Worm (Caenorhabditis elegans) whole organism, L4 larva: ENCODE results near the gene F29C4.4.

Experiments used
- D1046.2 ChIP-seq: fragments of 200-800 bp; sonication (Bioruptor generic); IDR thresholded peaks from 2 replicates; pipeline ENCODE4 v1.3.6; 2022; ENCODE audit warnings: missing genetic modification characterization, missing compliant biosample characterization
- F10B5.3 ChIP-seq: sonication (generic microtip); optimal IDR thresholded peaks from 2 replicates; lab custom pipeline; 2016; ENCODE audit warnings: mild to moderate bottlenecking, missing genetic modification characterization, missing compliant biosample characterization
- F26F4.8 ChIP-seq: fragments of 200-800 bp; sonication (Bioruptor generic); conservative IDR thresholded peaks from 2 replicates; pipeline ENCODE4 v1.3.6; 2022; ENCODE audit warnings: missing genetic modification characterization, missing compliant biosample characterization
- F37D6.2 ChIP-seq: sonication (generic microtip); optimal IDR thresholded peaks from 2 replicates; lab custom pipeline; 2016; ENCODE audit warnings: mild to moderate bottlenecking, missing genetic modification characterization, missing compliant biosample characterization
- F44E2.7 ChIP-seq: fragments of 200-800 bp; sonication (Bioruptor generic); IDR thresholded peaks from 2 replicates; pipeline ENCODE4 v2.1.2; 2022; ENCODE audit warnings: missing genetic modification characterization, missing compliant biosample characterization
- R02D3.7 ChIP-seq: fragments of 150-350 bp; sonication (generic microtip); optimal IDR thresholded peaks from 3 replicates; lab custom pipeline; 2014; ENCODE audit warnings: missing biosample characterization, missing genetic modification characterization
- T20F7.1 ChIP-seq: fragments of 200-800 bp; sonication (Bioruptor generic); optimal IDR thresholded peaks from 2 replicates; lab custom pipeline; 2018; ENCODE audit warnings: mild to moderate bottlenecking, missing genetic modification characterization, missing compliant biosample characterization
- T26A8.4 ChIP-seq: fragments of 200-800 bp; sonication (Bioruptor generic); IDR thresholded peaks from 2 replicates; pipeline ENCODE4 v1.3.6; 2022; ENCODE audit warnings: missing genetic modification characterization, missing compliant biosample characterization
- Y105C5A.15 ChIP-seq: fragments of 200-800 bp; sonication (Bioruptor generic); IDR thresholded peaks from 2 replicates; pipeline ENCODE4 v1.3.6; 2022; ENCODE audit warnings: missing genetic modification characterization, missing compliant biosample characterization
- Y48G9A.11 ChIP-seq: fragments of 200-800 bp; sonication (Bioruptor generic); IDR thresholded peaks from 2 replicates; pipeline ENCODE4 v1.3.6; 2022; ENCODE audit warnings: missing genetic modification reagents, missing genetic modification characterization, missing compliant biosample characterization
- aly-2 ChIP-seq: sonication (generic microtip); optimal IDR thresholded peaks from 2 replicates; lab custom pipeline; 2018; ENCODE audit warnings: missing biosample characterization, missing genetic modification characterization
- ama-1 ChIP-seq: fragments of 150-350 bp; optimal IDR thresholded peaks from 2 replicates; lab custom pipeline; 2014; ENCODE audit warnings: inconsistent platforms, mixed read lengths
- ceh-32 ChIP-seq: sonication (generic microtip); optimal IDR thresholded peaks from 2 replicates; lab custom pipeline; 2016; ENCODE audit warnings: mild to moderate bottlenecking, missing genetic modification characterization, missing compliant biosample characterization; ENCODE audit not compliant: poor library complexity
- daf-12 ChIP-seq: fragments of 150-350 bp; optimal IDR thresholded peaks from 2 replicates; lab custom pipeline; 2014; ENCODE audit warnings: missing biosample characterization, missing genetic modification reagents, missing genetic modification characterization
- daf-8 ChIP-seq: fragments of 200-800 bp; sonication (Bioruptor generic); IDR thresholded peaks from 2 replicates; pipeline ENCODE4 v1.3.6; 2022; ENCODE audit warnings: missing genetic modification characterization, missing compliant biosample characterization
- dmd-8 ChIP-seq: fragments of 200-800 bp; sonication (Bioruptor generic); IDR thresholded peaks from 2 replicates; pipeline ENCODE4 v1.3.6; 2022; ENCODE audit warnings: missing genetic modification characterization, missing compliant biosample characterization
- dmd-9 ChIP-seq: fragments of 200-800 bp; sonication (Bioruptor generic); IDR thresholded peaks from 2 replicates; pipeline ENCODE4 v1.3.6; 2022; ENCODE audit warnings: missing genetic modification reagents, missing genetic modification characterization, missing compliant biosample characterization
- dve-1 ChIP-seq: sonication (generic microtip); optimal IDR thresholded peaks from 2 replicates; lab custom pipeline; 2017; ENCODE audit warnings: antibody characterized with exemption, mild to moderate bottlenecking, missing genetic modification characterization, missing compliant biosample characterization; ENCODE audit not compliant: insufficient read depth
- hif-1 ChIP-seq, 2 experiments: sonication (generic microtip); optimal IDR thresholded peaks; 2 replicates each; lab custom pipeline; 2016 to 2017; ENCODE audit warnings: missing compliant biosample characterization in 2 of 2, missing genetic modification characterization in 2 of 2, missing genetic modification reagents in 2 of 2, missing genotype in 2 of 2, mild to moderate bottlenecking in 1 of 2
- hmg-1.1 ChIP-seq: fragments of 200-800 bp; sonication (Bioruptor generic); IDR thresholded peaks from 2 replicates; pipeline ENCODE4 v1.3.6; 2022; ENCODE audit warnings: missing genetic modification reagents, missing genetic modification characterization, missing compliant biosample characterization
- jun-1 ChIP-seq: fragments of 150-350 bp; optimal IDR thresholded peaks from 2 replicates; lab custom pipeline; 2014; ENCODE audit warnings: missing biosample characterization, missing genetic modification reagents, missing genetic modification characterization
- lin-13 ChIP-seq: fragments of 150-350 bp; optimal IDR thresholded peaks from 2 replicates; lab custom pipeline; 2014; ENCODE audit warnings: missing biosample characterization, missing genetic modification reagents, missing genetic modification characterization
- lin-15B ChIP-seq: fragments of 150-350 bp; sonication (generic microtip); optimal IDR thresholded peaks from 3 replicates; lab custom pipeline; 2014; ENCODE audit warnings: missing biosample characterization, missing genetic modification characterization
- lin-38 ChIP-seq: fragments of 200-800 bp; sonication (Bioruptor generic); IDR thresholded peaks from 2 replicates; pipeline ENCODE4 v1.3.6; 2022; ENCODE audit warnings: missing genetic modification reagents, missing genetic modification characterization, missing compliant biosample characterization
- madf-9 ChIP-seq: fragments of 200-800 bp; sonication (Bioruptor generic); conservative IDR thresholded peaks from 2 replicates; pipeline ENCODE4 v1.3.6; 2022; ENCODE audit warnings: missing genetic modification reagents, missing genetic modification characterization, missing compliant biosample characterization
- mdl-1 ChIP-seq, 2 experiments: fragments of 150-350 bp in 1 of 2; sonication (generic microtip) in 1 of 2; optimal IDR thresholded peaks; 2 replicates each; lab custom pipeline; 2014 to 2017; ENCODE audit warnings: missing biosample characterization in 2 of 2, missing genetic modification characterization in 2 of 2
- mdt-29 ChIP-seq: fragments of 200-800 bp; sonication (Bioruptor generic); IDR thresholded peaks from 2 replicates; pipeline ENCODE4 v1.3.6; 2022; ENCODE audit warnings: missing genetic modification reagents, missing genetic modification characterization, missing compliant biosample characterization
- mes-2 ChIP-seq: sonication (generic microtip); optimal IDR thresholded peaks from 2 replicates; lab custom pipeline; 2016; ENCODE audit warnings: missing genotype, mild to moderate bottlenecking, missing genetic modification characterization, missing compliant biosample characterization; ENCODE audit not compliant: poor library complexity, severe bottlenecking
- nhr-11 ChIP-seq: fragments of 150-350 bp; optimal IDR thresholded peaks from 2 replicates; lab custom pipeline; 2014; ENCODE audit warnings: missing biosample characterization, missing genetic modification characterization
- nhr-111 ChIP-seq: fragments of 200-800 bp; sonication (Bioruptor generic); optimal IDR thresholded peaks from 2 replicates; lab custom pipeline; 2018; ENCODE audit warnings: mild to moderate bottlenecking, missing genetic modification characterization, missing compliant biosample characterization
- nhr-41 ChIP-seq: fragments of 200-800 bp; sonication (Bioruptor generic); IDR thresholded peaks from 2 replicates; pipeline ENCODE4 v1.3.6; 2022; ENCODE audit warnings: missing genetic modification reagents, missing genetic modification characterization, missing compliant biosample characterization
- nhr-42 ChIP-seq: fragments of 200-800 bp; sonication (Bioruptor generic); IDR thresholded peaks from 2 replicates; pipeline ENCODE4 v1.3.6; 2022; ENCODE audit warnings: missing genetic modification characterization, missing compliant biosample characterization
- nhr-6 ChIP-seq: fragments of 150-350 bp; optimal IDR thresholded peaks from 2 replicates; lab custom pipeline; 2014; ENCODE audit warnings: missing biosample characterization, missing genetic modification characterization
- nhr-76 ChIP-seq: fragments of 150-350 bp; optimal IDR thresholded peaks from 2 replicates; lab custom pipeline; 2014; ENCODE audit warnings: missing biosample characterization, missing genetic modification characterization
- nhr-77 ChIP-seq: fragments of 150-350 bp; optimal IDR thresholded peaks from 2 replicates; lab custom pipeline; 2014; ENCODE audit warnings: missing biosample characterization, missing genetic modification characterization
- pha-4 ChIP-seq, 2 experiments: fragments of 150-350 bp in 1 of 2; fragments of 200-800 bp in 1 of 2; sonication (Bioruptor generic) in 1 of 2; IDR thresholded peaks in 1 of 2; optimal IDR thresholded peaks in 1 of 2; 2 replicates each; pipeline versions ENCODE4 v1.3.6 to Lab custom; 2014 to 2022; ENCODE audit warnings: missing genetic modification characterization in 2 of 2, missing genetic modification reagents in 2 of 2, missing biosample characterization in 1 of 2, missing compliant biosample characterization in 1 of 2
- pqm-1 ChIP-seq: sonication (generic microtip); optimal IDR thresholded peaks from 2 replicates; lab custom pipeline; 2017; ENCODE audit warnings: missing biosample characterization, missing genetic modification characterization
- rbr-2 ChIP-seq: sonication (generic microtip); optimal IDR thresholded peaks from 2 replicates; lab custom pipeline; 2016; ENCODE audit warnings: missing genotype, missing genetic modification characterization, missing compliant biosample characterization
- saeg-2 ChIP-seq: fragments of 200-800 bp; sonication (Bioruptor generic); IDR thresholded peaks from 2 replicates; pipeline ENCODE4 v1.3.6; 2022; ENCODE audit warnings: missing genetic modification reagents, missing genetic modification characterization, missing compliant biosample characterization
- sdz-12 ChIP-seq: fragments of 200-800 bp; sonication (Bioruptor generic); optimal IDR thresholded peaks from 2 replicates; lab custom pipeline; 2018; ENCODE audit warnings: mild to moderate bottlenecking, missing genetic modification characterization, missing compliant biosample characterization
- set-16 ChIP-seq: fragments of 200-800 bp; sonication (Bioruptor generic); IDR thresholded peaks from 2 replicates; pipeline ENCODE4 v1.3.6; 2022; ENCODE audit warnings: missing genetic modification reagents, missing genetic modification characterization, missing compliant biosample characterization
- snpc-1.2 ChIP-seq: fragments of 200-800 bp; sonication (Bioruptor generic); IDR thresholded peaks from 2 replicates; pipeline ENCODE4 v1.3.6; 2022; ENCODE audit warnings: missing genetic modification reagents, missing genetic modification characterization, missing compliant biosample characterization
- spr-1 ChIP-seq: sonication (generic microtip); optimal IDR thresholded peaks from 2 replicates; lab custom pipeline; 2016; ENCODE audit warnings: mild to moderate bottlenecking, missing genetic modification characterization, missing compliant biosample characterization
- spr-3 ChIP-seq: fragments of 200-800 bp; sonication (Bioruptor generic); optimal IDR thresholded peaks from 2 replicates; lab custom pipeline; 2018; ENCODE audit warnings: mild to moderate bottlenecking, missing genetic modification characterization, missing compliant biosample characterization
- tag-97 ChIP-seq: fragments of 200-800 bp; sonication (Bioruptor generic); IDR thresholded peaks from 2 replicates; pipeline ENCODE4 v1.3.6; 2022; ENCODE audit warnings: missing genetic modification characterization, missing compliant biosample characterization
- unc-130 ChIP-seq: sonication (generic microtip); optimal IDR thresholded peaks from 2 replicates; lab custom pipeline; 2016; ENCODE audit warnings: missing genetic modification reagents, missing genetic modification characterization, missing compliant biosample characterization
- unc-39 ChIP-seq: sonication (generic microtip); optimal IDR thresholded peaks from 2 replicates; lab custom pipeline; 2017; ENCODE audit warnings: missing biosample characterization, missing genetic modification characterization
- zfp-2 ChIP-seq: sonication (generic microtip); optimal IDR thresholded peaks from 2 replicates; lab custom pipeline; 2016; ENCODE audit warnings: mild to moderate bottlenecking, missing genetic modification characterization, missing compliant biosample characterization
- zip-2 ChIP-seq: fragments of 150-350 bp; optimal IDR thresholded peaks from 2 replicates; lab custom pipeline; 2014; ENCODE audit warnings: missing biosample characterization, missing genetic modification characterization
- ztf-11 ChIP-seq: fragments of 150-350 bp; optimal IDR thresholded peaks from 2 replicates; lab custom pipeline; 2014; ENCODE audit warnings: missing biosample characterization, missing genetic modification characterization

Gene F29C4.4

ce11 chrIV:125881-126781, 14.7 kb downstream of the F29C4.4 start, which contains the start of the genes grld-1 and cox-6C (continued):
- TF ChIP-seq nhr-111: no peak
- no peak for TF ChIP-seq nhr-41
- TF ChIP-seq T26A8.4 (GFP tag; lab: Robert Waterston, UW): no peak
- TF ChIP-seq F37D6.2 (tag; lab: Kevin White, UChicago): peak; percentile 32
- no peak for TF ChIP-seq nhr-11 (tag; lab: Kevin White, UChicago)
- TF ChIP-seq aly-2 (tag; lab: Kevin White, UChicago): no peak
- no peak for TF ChIP-seq spr-1
- TF ChIP-seq snpc-1.2 (GFP tag; lab: Robert Waterston, UW): no peak
- TF ChIP-seq dve-1: peak; percentile 29
- no peak for TF ChIP-seq tag-97 (GFP tag; lab: Robert Waterston, UW)
- no peak for TF ChIP-seq nhr-42 (GFP tag; lab: Robert Waterston, UW)
- TF ChIP-seq F26F4.8: no peak
- TF ChIP-seq ama-1: no peak
- TF ChIP-seq Y105C5A.15 (GFP tag; lab: Robert Waterston, UW): no peak
- no peak for TF ChIP-seq pqm-1 (tag; lab: Kevin White, UChicago)
- TF ChIP-seq T20F7.1 (GFP tag; lab: Kevin White, UChicago): peak; percentile 98
- peak; percentile 64 for TF ChIP-seq lin-38 (GFP tag; lab: Robert Waterston, UW)
- peak; percentile 20 for TF ChIP-seq lin-13 (GFP tag; lab: Kevin White, UChicago)
- peak; percentile 49 for TF ChIP-seq nhr-77 (tag; lab: Kevin White, UChicago)
- no peak for TF ChIP-seq D1046.2 (GFP tag; lab: Robert Waterston, UW)
- no peak for TF ChIP-seq F10B5.3 (tag; lab: Kevin White, UChicago)
- peak; percentile 49 for TF ChIP-seq rbr-2
- TF ChIP-seq unc-39 (tag; lab: Kevin White, UChicago): no peak
- no peak for TF ChIP-seq set-16 (GFP tag; lab: Robert Waterston, UW)
- no peak for TF ChIP-seq dmd-9
- no peak for TF ChIP-seq R02D3.7 (tag; lab: Kevin White, UChicago)
- TF ChIP-seq hmg-1.1: peak; percentile 43
- no peak for TF ChIP-seq Y48G9A.11
- no peak for TF ChIP-seq spr-3 (GFP tag; lab: Kevin White, UChicago)
- TF ChIP-seq mes-2 (tag; lab: Kevin White, UChicago): peak; percentile 73
- TF ChIP-seq zip-2 (tag; lab: Kevin White, UChicago): no peak
- no peak for TF ChIP-seq dmd-8 (GFP tag; lab: Robert Waterston, UW)
- no peak for TF ChIP-seq ztf-11 (tag; lab: Kevin White, UChicago)
- no peak for TF ChIP-seq nhr-76 (tag; lab: Kevin White, UChicago)
- TF ChIP-seq nhr-6: no peak
- no peak for TF ChIP-seq saeg-2 (GFP tag; lab: Robert Waterston, UW)
- peak; percentile 40 for TF ChIP-seq unc-130 (GFP tag; lab: Kevin White, UChicago)
- peak in 1 of 2 experiments; percentile 85 for TF ChIP-seq hif-1 (tag; optimal IDR thresholded peaks at IDR 0.05; lab: Kevin White, UChicago)
- no peak for TF ChIP-seq ceh-32 (tag; lab: Kevin White, UChicago)
- TF ChIP-seq lin-15B: no peak
- no peak for TF ChIP-seq sdz-12 (GFP tag; lab: Kevin White, UChicago)
- no peak for TF ChIP-seq pha-4 (GFP tag; IDR thresholded peaks at IDR 0.05; lab: Robert Waterston, UW)
- TF ChIP-seq pha-4 (tag; optimal IDR thresholded peaks at IDR 0.05; lab: Kevin White, UChicago): no peak
- TF ChIP-seq mdl-1 (tag; optimal IDR thresholded peaks at IDR 0.05; lab: Kevin White, UChicago): peak in 1 of 2 experiments; percentile 26
- no peak for TF ChIP-seq jun-1
- TF ChIP-seq zfp-2 (tag; lab: Kevin White, UChicago): no peak
- no peak for TF ChIP-seq F44E2.7 (GFP tag; lab: Robert Waterston, UW)
- TF ChIP-seq mdt-29 (GFP tag; lab: Robert Waterston, UW): no peak
- TF ChIP-seq madf-9: no peak
- TF ChIP-seq daf-8 (GFP tag; lab: Robert Waterston, UW): no peak
- TF ChIP-seq daf-12: no peak
